Worm (Caenorhabditis elegans): ENCODE measurements around the gene T22C8.3.

DNA sequence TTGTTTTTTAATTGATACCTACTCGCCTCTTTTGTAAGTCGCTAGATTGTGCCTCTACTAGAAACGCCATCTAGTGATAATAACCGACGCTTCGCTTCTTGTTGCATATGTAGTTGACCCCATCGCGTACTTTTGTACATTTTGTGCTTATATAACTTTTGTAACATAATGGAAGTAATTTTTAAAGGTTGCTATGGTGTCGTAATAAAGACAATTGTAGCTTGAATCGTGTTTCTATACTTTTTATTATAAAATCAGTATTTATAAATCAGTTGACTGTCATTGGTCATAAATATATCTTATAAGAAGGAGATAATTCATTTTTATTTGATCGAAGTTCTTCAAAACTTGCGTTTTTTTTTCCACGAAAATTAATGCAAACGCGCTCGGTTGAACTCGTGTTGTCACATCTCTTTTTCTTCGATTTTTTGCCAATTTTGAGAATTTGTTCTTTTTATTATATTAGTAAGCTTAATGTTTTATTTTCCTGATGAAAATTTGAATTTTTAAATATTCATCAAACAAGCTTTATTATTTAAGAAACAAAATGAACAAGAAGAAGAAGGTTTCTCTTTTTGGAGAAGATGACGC, 44.2 kb downstream of the T22C8.3 start, which contains the start of gene F54C9.9:
- TF ChIP-seq W03F9.2 (tag; optimal IDR thresholded peaks at IDR 0.05) (no peak), dao-5 (tag; optimal IDR thresholded peaks at IDR 0.05) (no peak)

Measured in whole organism, L4/young adult.